Worm (Caenorhabditis elegans): Measurements from ENCODE around the gene best-16.

DNA sequence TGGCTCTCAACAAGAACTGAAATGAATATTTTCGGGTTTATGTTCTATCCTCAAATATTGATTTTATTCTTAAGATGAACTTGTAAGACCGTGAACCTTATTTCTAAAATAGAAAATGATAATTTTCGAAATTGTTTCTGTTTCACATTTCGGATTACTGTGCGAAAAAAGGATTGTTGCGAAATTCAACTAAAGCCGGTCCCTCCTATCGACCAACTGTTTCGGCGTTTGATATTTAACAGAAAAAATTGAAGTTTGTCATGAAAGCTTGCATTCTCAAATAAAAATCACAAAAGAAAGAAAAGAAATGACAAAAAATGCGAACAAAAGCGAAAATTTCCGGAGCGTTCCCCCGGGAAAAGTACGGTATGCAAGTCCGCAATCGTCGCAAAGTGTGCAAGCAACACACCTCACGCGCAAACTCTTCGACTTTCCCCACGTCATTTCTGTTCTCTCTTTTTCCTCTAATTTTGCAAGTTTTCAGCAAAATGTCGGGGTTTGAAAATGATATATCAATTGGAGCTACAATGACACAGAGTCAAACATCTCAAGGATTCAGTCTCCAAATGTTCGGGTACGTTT lies 46.5 kb downstream of the best-16 start, which contains the start of gene C34D4.4:
- no peak for TF ChIP-seq nhr-12 (tag; optimal IDR thresholded peaks at IDR 0.05)
- TF ChIP-seq ama-1 (optimal IDR thresholded peaks at IDR 0.05) = no peak
- TF ChIP-seq lin-39 (tag; optimal IDR thresholded peaks at IDR 0.05) = no peak
- TF ChIP-seq unc-62 (GFP tag; optimal IDR thresholded peaks at IDR 0.05) = no peak
- no peak for TF ChIP-seq elt-3 (tag; optimal IDR thresholded peaks at IDR 0.05)
- TF ChIP-seq ztf-4 (tag; optimal IDR thresholded peaks at IDR 0.05) = no peak
- TF ChIP-seq nhr-25 (tag; optimal IDR thresholded peaks at IDR 0.05) = no peak
- no peak for TF ChIP-seq alr-1 (tag; optimal IDR thresholded peaks at IDR 0.05)
- TF ChIP-seq nhr-77 (tag; optimal IDR thresholded peaks at IDR 0.05) = no peak
- TF ChIP-seq ztf-11 (tag; optimal IDR thresholded peaks at IDR 0.05) = no peak
